Fruit fly (Drosophila melanogaster): ENCODE data around the gene CG11854.

Gene CG11854

dm6 chr3R:25262322-25262761, 20.5 kb downstream of the CG11854 start, which contains the start of the genes Kdsr and CG11858:
Kdsr (minus strand) TSS chr3R:25262498.
CG11858 (plus strand) TSS chr3R:25262741.
- TF ChIP-seq Usf (GFP tag; optimal IDR thresholded peaks at IDR 0.05): no peak
- peak; percentile 52 for TF ChIP-seq CG14050 (GFP tag; IDR thresholded peaks at IDR 0.05)
- no peak for TF ChIP-seq CG6791 (GFP tag; IDR thresholded peaks at IDR 0.05; ENCODE audit: partially characterized antibody)
- TF ChIP-seq Vsx1 (GFP tag; optimal IDR thresholded peaks at IDR 0.05): no peak
- no peak for TF ChIP-seq CG11398 (GFP tag; optimal IDR thresholded peaks at IDR 0.05)
- peak; percentile 51 for TF ChIP-seq Myb (GFP tag; optimal IDR thresholded peaks at IDR 0.05)
- no peak for TF ChIP-seq Lim3 (GFP tag; IDR thresholded peaks at IDR 0.05)
- TF ChIP-seq sd (tag; optimal IDR thresholded peaks at IDR 0.05): peak; percentile 27
- TF ChIP-seq ttk (GFP tag; IDR thresholded peaks at IDR 0.05): peak; percentile 43; the same call in 1 of the 2 replicates
- no peak for TF ChIP-seq so (GFP tag; IDR thresholded peaks at IDR 0.05)
- no peak for TF ChIP-seq slou (GFP tag; optimal IDR thresholded peaks at IDR 0.05)
- TF ChIP-seq NK7.1 (GFP tag; optimal IDR thresholded peaks at IDR 0.05): no peak
- TF ChIP-seq CG1233 (GFP tag; optimal IDR thresholded peaks at IDR 0.05): peak; percentile 25
- TF ChIP-seq tup (GFP tag; optimal IDR thresholded peaks at IDR 0.05): peak; percentile 9
- no peak for TF ChIP-seq ATbp (GFP tag; optimal IDR thresholded peaks at IDR 0.05)
- peak; percentile 54; the same call in 1 of the 2 replicates for TF ChIP-seq ranshi (GFP tag; IDR thresholded peaks at IDR 0.05)
- peak; percentile 37 for TF ChIP-seq Lhr (GFP tag; optimal IDR thresholded peaks at IDR 0.05)
- TF ChIP-seq wek (GFP tag; optimal IDR thresholded peaks at IDR 0.05): peak; percentile 25
- TF ChIP-seq ap (GFP tag; IDR thresholded peaks at IDR 0.05): no peak
- TF ChIP-seq Fer2 (tag; optimal IDR thresholded peaks at IDR 0.05): peak; percentile 21
- TF ChIP-seq psq (GFP tag; optimal IDR thresholded peaks at IDR 0.05): peak; percentile 9
- TF ChIP-seq Ets65A (GFP tag): peak; percentile 94
- TF ChIP-seq danr (GFP tag; IDR thresholded peaks at IDR 0.05): peak; percentile 58; the same call in 1 of the 2 replicates
- no peak for TF ChIP-seq CG17359 (tag; optimal IDR thresholded peaks at IDR 0.05)
- peak; percentile 56 to 57 for TF ChIP-seq dpn (GFP tag; optimal IDR thresholded peaks at IDR 0.05)
- TF ChIP-seq Dbx (GFP tag; IDR thresholded peaks at IDR 0.05): peak; percentile 61; the same call in 1 of the 3 replicates
- TF ChIP-seq CG6813 (GFP tag; optimal IDR thresholded peaks at IDR 0.05): no peak
- no peak for TF ChIP-seq CG30431 (GFP tag; optimal IDR thresholded peaks at IDR 0.05)
- no peak for TF ChIP-seq knrl (GFP tag; IDR thresholded peaks at IDR 0.05; ENCODE audit: partially characterized antibody)
- no peak for TF ChIP-seq gsb-n (tag; optimal IDR thresholded peaks at IDR 0.05)
- peak; percentile 58 for TF ChIP-seq Sry-δ (GFP tag; optimal IDR thresholded peaks at IDR 0.05)
- peak in 1 of 2 experiments; percentile 68 for TF ChIP-seq bsh (GFP tag; optimal IDR thresholded peaks at IDR 0.05)
- no peak for TF ChIP-seq TFAM (GFP tag; optimal IDR thresholded peaks at IDR 0.05)
- TF ChIP-seq Dek (tag; optimal IDR thresholded peaks at IDR 0.05): peak; percentile 52
- TF ChIP-seq zen (tag; optimal IDR thresholded peaks at IDR 0.05): peak; percentile 51
- TF ChIP-seq sens (GFP tag): peak; percentile 91
- TF ChIP-seq HmgZ (tag; optimal IDR thresholded peaks at IDR 0.05): peak; percentile 79
- peak; percentile 80 for TF ChIP-seq CG9932 (GFP tag; IDR thresholded peaks at IDR 0.05)
- TF ChIP-seq CG17186 (GFP tag; optimal IDR thresholded peaks at IDR 0.05): peak; percentile 92
- TF ChIP-seq H15 (GFP tag; IDR thresholded peaks at IDR 0.05): peak; percentile 74
- no peak for TF ChIP-seq CG1832 (GFP tag; optimal IDR thresholded peaks at IDR 0.05)
- TF ChIP-seq Dref (GFP tag; IDR thresholded peaks at IDR 0.05): peak; percentile 51
- peak; percentile 76 for TF ChIP-seq CG9797 (GFP tag; optimal IDR thresholded peaks at IDR 0.05)
- TF ChIP-seq mirr (GFP tag; optimal IDR thresholded peaks at IDR 0.05): no peak
- no peak for TF ChIP-seq CG6765 (GFP tag; optimal IDR thresholded peaks at IDR 0.05)
- no peak for TF ChIP-seq C15 (GFP tag; IDR thresholded peaks at IDR 0.05)
- TF ChIP-seq phol (tag; optimal IDR thresholded peaks at IDR 0.05): peak; percentile 75
- TF ChIP-seq CG1603 (tag; optimal IDR thresholded peaks at IDR 0.05): peak; percentile 57
- TF ChIP-seq ase (GFP tag; IDR thresholded peaks at IDR 0.05): peak; percentile 45; the same call in 1 of the 3 replicates
- TF ChIP-seq Hmx (GFP tag; optimal IDR thresholded peaks at IDR 0.05): no peak
- peak; percentile 46 for TF ChIP-seq Oli (tag; optimal IDR thresholded peaks at IDR 0.05)
